Fruit fly (Drosophila melanogaster): ENCODE data around the gene CG14107.

The CG14107 gene

DNA sequence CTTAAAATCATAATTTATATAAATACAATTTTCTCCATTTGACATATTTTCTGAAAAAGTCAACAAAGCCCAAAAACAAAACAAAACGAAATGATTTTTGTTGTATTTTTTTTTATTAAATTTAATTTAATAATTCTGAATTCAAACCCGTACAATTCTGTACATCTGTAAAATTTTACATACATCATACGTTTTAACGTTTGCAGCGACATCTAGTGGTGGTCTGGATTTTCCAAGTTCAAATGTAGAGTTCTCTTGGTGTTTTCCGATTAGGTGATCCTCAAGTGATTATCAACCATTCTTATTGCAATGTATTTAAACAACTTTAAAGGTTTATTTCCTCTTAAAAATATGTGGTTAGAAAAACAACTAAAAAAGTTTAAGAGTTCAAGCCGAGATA lies 29.9 kb upstream of the CG14107 start (continued):
- TF ChIP-seq jing (GFP tag; optimal IDR thresholded peaks at IDR 0.05) (peak; percentile 6), Antp (GFP tag; optimal IDR thresholded peaks at IDR 0.05) (peak; percentile 20), nmo (GFP tag; optimal IDR thresholded peaks at IDR 0.05) (peak; percentile 58), Mad (GFP tag; optimal IDR thresholded peaks at IDR 0.05) (peak; percentile 14), CkIIα-i1 (GFP tag; IDR thresholded peaks at IDR 0.05) (no peak), D (optimal IDR thresholded peaks at IDR 0.05) (no peak), D (GFP tag; optimal IDR thresholded peaks at IDR 0.05) (no peak), CG9817 (tag; optimal IDR thresholded peaks at IDR 0.05) (peak; percentile 48), CG8290 (GFP tag; optimal IDR thresholded peaks at IDR 0.05) (peak; percentile 26), CG8290 (tag; optimal IDR thresholded peaks at IDR 0.05) (no peak), sens-2 (GFP tag; IDR thresholded peaks at IDR 0.05) (no peak), ci (GFP tag; IDR thresholded peaks at IDR 0.05) (no peak; the same call in 2 of the 3 replicates), pita (GFP tag; optimal IDR thresholded peaks at IDR 0.05) (peak; percentile 50), CG11456 (GFP tag; IDR thresholded peaks at IDR 0.05) (peak; percentile 83), CG2712 (tag; optimal IDR thresholded peaks at IDR 0.05) (peak; percentile 61), sisA (GFP tag; IDR thresholded peaks at IDR 0.05) (peak; percentile 36), ind (GFP tag; optimal IDR thresholded peaks at IDR 0.05) (peak; percentile 33), Vsx1 (GFP tag; optimal IDR thresholded peaks at IDR 0.05) (peak; percentile 8), onecut (GFP tag; IDR thresholded peaks at IDR 0.05) (0 out of 2 replicates have a peak, but pooled peaks have one; percentile 17), pho (GFP tag; optimal IDR thresholded peaks at IDR 0.05) (no peak), CG17359 (tag; optimal IDR thresholded peaks at IDR 0.05) (peak; percentile 54), fd96Cb (tag; optimal IDR thresholded peaks at IDR 0.05) (no peak), Dek (tag; optimal IDR thresholded peaks at IDR 0.05) (peak; percentile 56), CG2116 (GFP tag; optimal IDR thresholded peaks at IDR 0.05) (peak; percentile 18), tll (GFP tag; optimal IDR thresholded peaks at IDR 0.05) (no peak), CG15601 (tag; optimal IDR thresholded peaks at IDR 0.05) (peak; percentile 37), btn (GFP tag; optimal IDR thresholded peaks at IDR 0.05) (no peak), CG1024 (GFP tag; IDR thresholded peaks at IDR 0.05) (no peak), CG2199 (GFP tag; IDR thresholded peaks at IDR 0.05) (peak; percentile 65; the same call in 1 of the 3 replicates), insv (GFP tag; optimal IDR thresholded peaks at IDR 0.05) (peak in 1 of 2 experiments; percentile 99), CG5180 (GFP tag; optimal IDR thresholded peaks at IDR 0.05) (no peak), CG9876 (GFP tag; optimal IDR thresholded peaks at IDR 0.05) (peak; percentile 24), toy (GFP tag; IDR thresholded peaks at IDR 0.05) (no peak), trem (tag; optimal IDR thresholded peaks at IDR 0.05) (peak; percentile 57), Ets97D (GFP tag; optimal IDR thresholded peaks at IDR 0.05) (peak; percentile 14), fd102C (GFP tag; optimal IDR thresholded peaks at IDR 0.05) (peak; percentile 51), cato (GFP tag; optimal IDR thresholded peaks at IDR 0.05; ENCODE audit: borderline replicate concordance) (no peak), amos (GFP tag; IDR thresholded peaks at IDR 0.05; ENCODE audit: partially characterized antibody) (peak; percentile 56), ems (GFP tag; optimal IDR thresholded peaks at IDR 0.05) (no peak), CTCF (GFP tag; optimal IDR thresholded peaks at IDR 0.05) (peak; percentile 99), CG13296 (GFP tag; optimal IDR thresholded peaks at IDR 0.05) (no peak), CG17568 (GFP tag; optimal IDR thresholded peaks at IDR 0.05) (no peak), tin (GFP tag; optimal IDR thresholded peaks at IDR 0.05) (peak; percentile 43), CG11247 (GFP tag; IDR thresholded peaks at IDR 0.05) (peak; percentile 57), CG11504 (tag; optimal IDR thresholded peaks at IDR 0.05) (peak; percentile 44), zfh1 (GFP tag; IDR thresholded peaks at IDR 0.05) (peak; percentile 15; the same call in 1 of the 3 replicates), lilli (GFP tag; optimal IDR thresholded peaks at IDR 0.05) (peak; percentile 39), PHDP (tag; optimal IDR thresholded peaks at IDR 0.05) (peak; percentile 13), tio (GFP tag; optimal IDR thresholded peaks at IDR 0.05) (no peak), CG9727 (GFP tag; optimal IDR thresholded peaks at IDR 0.05) (no peak), sima (GFP tag; optimal IDR thresholded peaks at IDR 0.05) (no peak), gsb-n (tag; optimal IDR thresholded peaks at IDR 0.05) (no peak)

Data from whole organism, embryonic.